Worm (Caenorhabditis elegans) whole organism, L2 larva: Measurements from ENCODE around the gene tub-1.
A peak's percentile ranks its signal among the peaks of the same experiment; 100 is the strongest.

ENCODE experiments used
- F13H6.1 ChIP-seq: sonication (generic microtip); optimal IDR thresholded peaks from 2 replicates; lab custom pipeline; 2016; ENCODE audit warnings: missing genetic modification characterization, missing compliant biosample characterization
- R02D3.7 ChIP-seq: fragments of 150-350 bp; optimal IDR thresholded peaks from 2 replicates; lab custom pipeline; 2014; ENCODE audit warnings: missing biosample characterization, missing genetic modification characterization
- Y55F3AM.14 ChIP-seq: fragments of 200-800 bp; sonication (Bioruptor generic); optimal IDR thresholded peaks from 2 replicates; lab custom pipeline; 2018; ENCODE audit warnings: mild to moderate bottlenecking, missing genetic modification characterization, missing compliant biosample characterization
- alr-1 ChIP-seq: fragments of 150-350 bp; optimal IDR thresholded peaks from 2 replicates; lab custom pipeline; 2014; ENCODE audit warnings: missing biosample characterization, missing genetic modification characterization
- aly-2 ChIP-seq: fragments of 150-350 bp; optimal IDR thresholded peaks from 2 replicates; lab custom pipeline; 2014; ENCODE audit warnings: missing biosample characterization, missing genetic modification characterization
- ama-1 ChIP-seq: fragments of 150-350 bp; optimal IDR thresholded peaks from 2 replicates; lab custom pipeline; 2018; ENCODE audit warnings: inconsistent platforms
- blmp-1 ChIP-seq: sonication (generic microtip); optimal IDR thresholded peaks from 2 replicates; lab custom pipeline; 2017; ENCODE audit warnings: missing genetic modification characterization, mild to moderate bottlenecking, missing compliant biosample characterization, antibody characterized with exemption, moderate library complexity; ENCODE audit not compliant: insufficient read depth
- dmd-4 ChIP-seq: sonication (generic microtip); optimal IDR thresholded peaks from 2 replicates; lab custom pipeline; 2017; ENCODE audit warnings: missing biosample characterization, missing genetic modification characterization
- egl-27 ChIP-seq: sonication (generic microtip); optimal IDR thresholded peaks from 3 replicates; lab custom pipeline; 2017; ENCODE audit warnings: missing biosample characterization, missing genetic modification reagents, missing genetic modification characterization
- elt-1 ChIP-seq: fragments of 150-350 bp; optimal IDR thresholded peaks from 2 replicates; lab custom pipeline; 2014; ENCODE audit warnings: missing biosample characterization, missing genetic modification characterization
- fos-1 ChIP-seq: fragments of 150-350 bp; optimal IDR thresholded peaks from 2 replicates; lab custom pipeline; 2014; ENCODE audit warnings: missing biosample characterization, missing genetic modification characterization
- lin-11 ChIP-seq: fragments of 150-350 bp; sonication (generic microtip); optimal IDR thresholded peaks from 2 replicates; lab custom pipeline; 2014; ENCODE audit warnings: missing biosample characterization, missing genetic modification characterization, inconsistent platforms, mixed read lengths
- lin-13 ChIP-seq: fragments of 150-350 bp; optimal IDR thresholded peaks from 2 replicates; lab custom pipeline; 2014; ENCODE audit warnings: missing biosample characterization, missing genetic modification reagents, missing genetic modification characterization
- lin-39 ChIP-seq: fragments of 150-350 bp; optimal IDR thresholded peaks from 2 replicates; lab custom pipeline; 2014; ENCODE audit warnings: missing biosample characterization, missing genetic modification reagents, missing genetic modification characterization
- lsy-2 ChIP-seq, 2 experiments: fragments of 150-350 bp in 1 of 2; sonication (generic microtip) in 1 of 2; optimal IDR thresholded peaks; 2 replicates each; lab custom pipeline; 2014 to 2017; ENCODE audit warnings: missing biosample characterization in 2 of 2, missing genetic modification characterization in 2 of 2
- mab-5 ChIP-seq: fragments of 150-350 bp; optimal IDR thresholded peaks from 2 replicates; lab custom pipeline; 2014; ENCODE audit warnings: missing biosample characterization, missing genetic modification characterization
- mbf-1 ChIP-seq: sonication (generic microtip); optimal IDR thresholded peaks from 2 replicates; lab custom pipeline; 2017; ENCODE audit warnings: missing biosample characterization, missing genetic modification characterization
- nhr-10 ChIP-seq: sonication (generic microtip); optimal IDR thresholded peaks from 2 replicates; lab custom pipeline; 2017; ENCODE audit warnings: missing biosample characterization, missing genetic modification characterization
- nhr-11 ChIP-seq: fragments of 150-350 bp; optimal IDR thresholded peaks from 2 replicates; lab custom pipeline; 2014; ENCODE audit warnings: missing biosample characterization, missing genetic modification characterization
- nhr-12 ChIP-seq: fragments of 150-350 bp; optimal IDR thresholded peaks from 2 replicates; lab custom pipeline; 2014; ENCODE audit warnings: missing biosample characterization, missing genetic modification characterization
- nhr-129 ChIP-seq: fragments of 150-350 bp; optimal IDR thresholded peaks from 2 replicates; lab custom pipeline; 2014; ENCODE audit warnings: missing biosample characterization, missing genetic modification characterization
- nhr-21 ChIP-seq: fragments of 150-350 bp; optimal IDR thresholded peaks from 2 replicates; lab custom pipeline; 2014; ENCODE audit warnings: missing biosample characterization, missing genetic modification characterization
- nhr-23 ChIP-seq: fragments of 150-350 bp; optimal IDR thresholded peaks from 2 replicates; lab custom pipeline; 2014; ENCODE audit warnings: missing biosample characterization, missing genetic modification reagents, missing genetic modification characterization
- nhr-237 ChIP-seq: fragments of 150-350 bp; optimal IDR thresholded peaks from 2 replicates; lab custom pipeline; 2014; ENCODE audit warnings: missing biosample characterization, missing genetic modification characterization
- nhr-6 ChIP-seq: fragments of 150-350 bp; optimal IDR thresholded peaks from 2 replicates; lab custom pipeline; 2014; ENCODE audit warnings: missing biosample characterization, missing genetic modification characterization
- nhr-77 ChIP-seq: fragments of 150-350 bp; optimal IDR thresholded peaks from 2 replicates; lab custom pipeline; 2014; ENCODE audit warnings: missing biosample characterization, missing genetic modification characterization
- peb-1 ChIP-seq: fragments of 150-350 bp; optimal IDR thresholded peaks from 2 replicates; lab custom pipeline; 2014; ENCODE audit warnings: missing biosample characterization, missing genetic modification characterization
- sem-4 ChIP-seq: fragments of 150-350 bp; optimal IDR thresholded peaks from 2 replicates; lab custom pipeline; 2014; ENCODE audit warnings: missing biosample characterization, missing genetic modification reagents, missing genetic modification characterization
- skn-1 ChIP-seq: sonication (generic microtip); optimal IDR thresholded peaks from 2 replicates; lab custom pipeline; 2017; ENCODE audit warnings: missing biosample characterization, missing genetic modification characterization
- sma-3 ChIP-seq: sonication (generic microtip); optimal IDR thresholded peaks from 2 replicates; lab custom pipeline; 2016; ENCODE audit warnings: missing genetic modification reagents, missing genetic modification characterization, missing compliant biosample characterization
- sma-9 ChIP-seq, 2 experiments: fragments of 150-350 bp in 1 of 2; sonication (generic microtip) in 1 of 2; optimal IDR thresholded peaks; 2 replicates each; lab custom pipeline; 2014 to 2016; ENCODE audit warnings: missing genetic modification characterization in 2 of 2, mild to moderate bottlenecking in 1 of 2, missing biosample characterization in 1 of 2, missing compliant biosample characterization in 1 of 2, missing genetic modification reagents in 1 of 2, moderate library complexity in 1 of 2
- snpc-4 ChIP-seq: fragments of 150-350 bp; optimal IDR thresholded peaks from 2 replicates; lab custom pipeline; 2014; ENCODE audit warnings: missing biosample characterization, missing genetic modification characterization
- unc-39 ChIP-seq: fragments of 150-350 bp; optimal IDR thresholded peaks from 2 replicates; lab custom pipeline; 2014; ENCODE audit warnings: missing biosample characterization, missing genetic modification characterization
- ztf-11 ChIP-seq: sonication (generic microtip); optimal IDR thresholded peaks from 2 replicates; lab custom pipeline; 2017; ENCODE audit warnings: missing biosample characterization, missing genetic modification characterization
- ztf-4 ChIP-seq: fragments of 150-350 bp; optimal IDR thresholded peaks from 2 replicates; lab custom pipeline; 2014; ENCODE audit warnings: missing biosample characterization, missing genetic modification characterization

tub-1 gene

DNA sequence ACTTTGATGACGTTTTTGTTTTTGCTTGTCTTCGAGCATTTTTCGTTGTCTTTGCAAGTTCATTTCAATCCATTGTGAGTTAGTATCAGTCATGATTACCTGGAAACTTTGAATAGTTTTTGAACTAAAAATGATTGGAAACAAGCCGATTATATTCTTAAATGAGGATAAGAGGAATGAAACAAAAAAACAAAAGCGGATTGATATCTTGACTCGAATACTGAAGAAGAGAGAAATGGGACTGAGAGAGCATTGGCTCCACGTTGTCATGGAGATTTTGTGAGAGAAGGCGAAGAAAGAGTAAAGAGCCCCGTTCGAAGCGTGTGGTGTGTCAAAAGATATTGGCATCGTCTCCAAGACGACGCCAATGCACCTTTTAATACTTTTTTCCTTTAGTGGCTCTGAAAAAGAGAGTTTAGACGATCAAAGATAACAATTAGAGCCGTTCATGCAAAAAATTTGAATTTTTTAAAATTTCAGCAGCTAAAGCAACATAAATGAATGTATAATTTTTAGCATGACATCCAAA is at the start of gene tub-1, which contains the start of gene tmem-138:
Gene tub-1, minus strand, starts transcription at position 101 of the 529 bp plus-strand sequence.
Gene tmem-138, plus strand, starts transcription at position 479 of the 529 bp plus-strand sequence.
- TF ChIP-seq elt-1 (tag; lab: Kevin White, UChicago) (no peak), lin-13 (GFP tag; lab: Kevin White, UChicago) (no peak), nhr-12 (tag; lab: Kevin White, UChicago) (no peak), sma-3 (no peak), egl-27 (no peak), R02D3.7 (tag; lab: Kevin White, UChicago) (no peak), ztf-4 (tag; lab: Kevin White, UChicago) (no peak), aly-2 (no peak), nhr-237 (tag; lab: Kevin White, UChicago) (no peak), lsy-2 (tag; optimal IDR thresholded peaks at IDR 0.05; lab: Kevin White, UChicago) (no peak), nhr-21 (tag; lab: Kevin White, UChicago) (no peak), ama-1 (lab: Kevin White, UChicago) (no peak), lin-39 (tag; lab: Kevin White, UChicago) (no peak), skn-1 (tag; lab: Kevin White, UChicago) (no peak), lin-11 (tag; lab: Kevin White, UChicago) (no peak), unc-39 (tag; lab: Kevin White, UChicago) (no peak), alr-1 (tag; lab: Kevin White, UChicago) (no peak), nhr-129 (tag; lab: Kevin White, UChicago) (no peak), sem-4 (no peak)

DNA sequence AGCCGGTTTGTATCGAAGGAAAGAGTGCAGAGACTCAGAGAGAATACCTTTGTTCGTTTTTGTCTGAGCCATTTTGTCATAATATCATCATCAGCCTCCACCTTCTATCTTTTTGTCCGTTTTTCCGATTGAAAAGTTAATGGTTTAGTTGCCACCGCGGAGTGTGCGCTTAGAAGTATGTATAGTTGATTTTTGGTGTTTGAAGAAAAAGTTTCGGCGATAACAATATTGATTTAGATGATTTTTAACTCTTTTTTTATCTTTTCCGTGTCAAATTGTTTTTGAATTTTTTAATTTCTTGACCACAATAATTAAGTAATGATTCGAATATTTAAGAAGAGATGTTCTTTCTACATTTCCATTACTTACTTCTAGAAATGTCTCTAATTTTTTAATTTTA is 48.9 kb upstream of the tub-1 start:
- TF ChIP-seq fos-1, result peak; percentile 40
- TF ChIP-seq Y55F3AM.14 (GFP tag; lab: Kevin White, UChicago), result no peak
- no peak for TF ChIP-seq ama-1 (lab: Kevin White, UChicago)
- TF ChIP-seq peb-1 (tag; lab: Kevin White, UChicago), result no peak
- TF ChIP-seq snpc-4 (tag; lab: Kevin White, UChicago), result no peak
- TF ChIP-seq nhr-11 (tag; lab: Kevin White, UChicago), result no peak
- peak; percentile 70 for TF ChIP-seq skn-1 (tag; lab: Kevin White, UChicago)
- no peak for TF ChIP-seq sma-9 (GFP tag; optimal IDR thresholded peaks at IDR 0.05; lab: Kevin White, UChicago)
- no peak for TF ChIP-seq sma-9 (tag; optimal IDR thresholded peaks at IDR 0.05; lab: Kevin White, UChicago)

DNA sequence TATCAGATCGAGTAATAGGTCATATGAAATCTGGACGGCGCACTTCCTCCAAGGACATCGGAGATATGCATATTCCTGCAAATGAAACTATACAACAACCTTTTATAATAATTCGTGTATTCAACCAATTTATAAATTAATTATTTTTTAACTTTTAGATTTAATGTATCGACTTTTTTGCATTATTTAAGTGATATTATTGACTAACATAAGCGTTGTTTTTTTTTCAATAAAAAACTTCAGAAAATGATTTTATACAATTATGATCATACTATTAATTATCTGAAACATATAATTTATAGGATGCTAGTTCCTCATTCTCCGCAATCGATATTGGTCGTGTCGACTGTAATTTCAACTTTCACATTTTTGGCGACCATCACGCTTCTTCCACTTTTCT is 47.3 kb upstream of the tub-1 start, which contains the start of gene col-76:
Gene col-76, plus strand, starts transcription at position 301 of the 400 bp plus-strand sequence.
- TF ChIP-seq lin-13 (GFP tag; lab: Kevin White, UChicago), result no peak
- no peak for TF ChIP-seq sem-4
- TF ChIP-seq peb-1 (tag; lab: Kevin White, UChicago), result no peak
- TF ChIP-seq nhr-6 (tag; lab: Kevin White, UChicago), result no peak
- no peak for TF ChIP-seq ztf-11 (tag; lab: Kevin White, UChicago)
- TF ChIP-seq sma-3, result no peak
- TF ChIP-seq nhr-23 (tag; lab: Kevin White, UChicago), result no peak
- no peak for TF ChIP-seq sma-9 (GFP tag; optimal IDR thresholded peaks at IDR 0.05; lab: Kevin White, UChicago)
- TF ChIP-seq sma-9 (tag; optimal IDR thresholded peaks at IDR 0.05; lab: Kevin White, UChicago), result no peak
- TF ChIP-seq dmd-4 (tag; lab: Kevin White, UChicago), result no peak
- TF ChIP-seq nhr-10 (tag; lab: Kevin White, UChicago), result no peak
- no peak for TF ChIP-seq mbf-1 (tag; lab: Kevin White, UChicago)
- TF ChIP-seq blmp-1 (tag; lab: Kevin White, UChicago), result no peak
- TF ChIP-seq ztf-4 (tag; lab: Kevin White, UChicago), result no peak
- TF ChIP-seq nhr-77 (tag; lab: Kevin White, UChicago), result no peak
- TF ChIP-seq egl-27, result no peak
- TF ChIP-seq aly-2, result no peak
- TF ChIP-seq ama-1 (lab: Kevin White, UChicago), result no peak
- no peak for TF ChIP-seq nhr-21 (tag; lab: Kevin White, UChicago)
- no peak for TF ChIP-seq nhr-11 (tag; lab: Kevin White, UChicago)
- TF ChIP-seq, all 48 proteins: peak for 0

DNA sequence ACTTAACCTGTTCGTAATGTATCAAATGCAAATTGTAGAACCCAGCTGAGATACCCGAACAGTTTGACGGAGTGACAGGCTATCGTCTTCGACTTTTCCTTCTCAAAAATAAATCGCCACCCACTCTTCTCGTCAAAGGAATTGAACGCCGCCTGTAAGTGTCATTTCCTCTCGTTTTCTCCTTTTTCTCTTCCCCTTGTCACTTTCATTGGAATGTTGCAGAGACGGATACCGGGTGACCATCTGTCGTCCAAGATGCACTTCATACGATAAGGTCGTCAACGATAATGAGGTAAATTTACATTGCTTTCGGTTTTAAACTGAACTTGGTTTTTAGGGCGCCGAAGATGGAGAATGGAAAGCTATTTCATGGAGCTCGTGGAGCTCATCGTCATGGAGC is 43.1 kb upstream of the tub-1 start:
- TF ChIP-seq blmp-1 (tag; lab: Kevin White, UChicago) (peak; percentile 88), sma-3 (no peak)
- TF ChIP-seq, all 48 proteins: peak for 1

DNA sequence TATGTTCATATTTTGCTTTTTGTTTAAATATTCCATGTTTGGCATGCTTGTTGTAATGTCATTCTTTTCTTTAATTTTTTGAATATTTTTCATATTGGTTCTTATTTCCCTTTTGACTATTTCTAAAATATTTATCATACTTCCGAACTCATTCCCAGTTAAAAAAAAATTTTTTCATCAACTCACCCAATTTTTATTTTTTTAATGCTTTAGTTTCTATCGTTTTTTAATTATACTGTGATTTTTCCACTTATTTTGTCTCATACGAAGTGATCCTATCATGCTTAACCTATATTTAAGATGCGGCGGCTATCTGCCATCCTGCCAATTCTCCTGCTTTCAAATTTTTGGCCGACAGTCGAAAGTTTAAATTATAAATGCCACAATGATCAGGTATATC is 41.8 kb upstream of the tub-1 start, which contains the start of gene qua-1:
Gene qua-1, plus strand, starts transcription at position 301 of the 400 bp plus-strand sequence.
- no peak for TF ChIP-seq nhr-21 (tag; lab: Kevin White, UChicago)
- no peak for TF ChIP-seq ztf-11 (tag; lab: Kevin White, UChicago)
- TF ChIP-seq nhr-11 (tag; lab: Kevin White, UChicago), result no peak
- TF ChIP-seq snpc-4 (tag; lab: Kevin White, UChicago), result no peak
- no peak for TF ChIP-seq lin-11 (tag; lab: Kevin White, UChicago)
- TF ChIP-seq aly-2, result no peak
- no peak for TF ChIP-seq F13H6.1
- no peak for TF ChIP-seq peb-1 (tag; lab: Kevin White, UChicago)
- TF ChIP-seq ama-1 (lab: Kevin White, UChicago), result no peak
- TF ChIP-seq sma-9 (GFP tag; optimal IDR thresholded peaks at IDR 0.05; lab: Kevin White, UChicago), result no peak
- no peak for TF ChIP-seq sma-9 (tag; optimal IDR thresholded peaks at IDR 0.05; lab: Kevin White, UChicago)
- no peak for TF ChIP-seq blmp-1 (tag; lab: Kevin White, UChicago)
- no peak for TF ChIP-seq nhr-77 (tag; lab: Kevin White, UChicago)
- no peak for TF ChIP-seq mab-5
- no peak for TF ChIP-seq lin-39 (tag; lab: Kevin White, UChicago)
- no peak for TF ChIP-seq dmd-4 (tag; lab: Kevin White, UChicago)
- TF ChIP-seq egl-27, result no peak
- TF ChIP-seq, all 48 proteins: peak for 0
